Worm (Caenorhabditis elegans): ENCODE data around the gene T02B11.8.
A peak's percentile ranks its signal among the peaks of the same experiment; 100 is the strongest.
"Not testable (repeated sequence)": the region's sequence is repeated elsewhere in the genome, so short reads cannot be mapped to it uniquely, and the experiment has no call there.

The T02B11.8 gene

ce11 chrV:847521-847920, 30.9 kb downstream of the T02B11.8 start, which contains the start of gene srbc-13:
Gene srbc-13, plus strand, starts transcription at chrV:847821.
- TF ChIP-seq pes-1 (GFP tag; IDR thresholded peaks at IDR 0.05) = no peak
- TF ChIP-seq B0310.2 (tag; optimal IDR thresholded peaks at IDR 0.05) = no peak
- TF ChIP-seq tbx-37 (GFP tag; conservative IDR thresholded peaks at IDR 0.05) = no peak
- TF ChIP-seq sea-1 (GFP tag; conservative IDR thresholded peaks at IDR 0.05) = no peak
- no peak for TF ChIP-seq F13C5.2 (tag; optimal IDR thresholded peaks at IDR 0.05)
- no peak for TF ChIP-seq ets-7 (tag; optimal IDR thresholded peaks at IDR 0.05)
- no peak for TF ChIP-seq scrt-1 (GFP tag; IDR thresholded peaks at IDR 0.05)

- TF ChIP-seq ceh-13 (GFP tag; optimal IDR thresholded peaks at IDR 0.05); scrt-1 (GFP tag; IDR thresholded peaks at IDR 0.05); pes-1 (GFP tag; IDR thresholded peaks at IDR 0.05): not testable (repeated sequence)
These were observed 35.3 kb downstream of the T02B11.8 start, which contains the start of gene K09C6.8 for ce11 chrV:843118-843517. Gene K09C6.8, minus strand, starts transcription at chrV:843218.

- TF ChIP-seq hmg-4 (GFP tag; optimal IDR thresholded peaks at IDR 0.05) (no peak), pes-1 (GFP tag; IDR thresholded peaks at IDR 0.05) (peak; percentile 47; the same call in 1 of the 2 replicates)
These were observed 35.9 kb downstream of the T02B11.8 start for ce11 chrV:842611-843010.

DNA sequence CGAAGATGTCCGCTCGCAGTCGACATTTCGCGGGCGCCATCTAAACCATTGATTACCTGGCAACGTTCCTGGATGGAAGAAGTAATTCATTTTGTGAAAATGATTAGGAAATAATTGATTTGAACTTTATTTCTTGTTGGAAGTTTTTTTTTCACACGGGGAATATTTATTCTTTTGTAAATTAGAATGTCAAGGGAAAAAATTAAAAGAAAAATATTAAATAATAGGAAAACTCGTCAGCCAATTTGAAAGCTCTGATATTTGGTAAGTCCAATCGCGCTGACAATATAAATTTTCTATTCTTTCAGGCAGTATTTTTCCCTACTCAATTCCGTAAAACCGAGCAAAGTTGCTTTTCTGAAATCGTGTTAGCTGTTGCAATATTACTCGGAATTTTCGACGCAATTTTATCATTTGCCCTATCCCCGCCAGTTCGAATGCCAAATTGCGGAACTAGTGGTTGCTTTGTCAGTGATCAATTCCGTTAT, 39.4 kb downstream of the T02B11.8 start, which contains the start of the genes K09C6.7 and K09C6.10:
TSS of gene K09C6.7 (minus strand) at position 101 of the 488 bp plus-strand sequence.
TSS of gene K09C6.10 (plus strand) at position 438 of the 488 bp plus-strand sequence.
- not testable (repeated sequence) for TF ChIP-seq aly-1, hnd-1, ceh-36 (tag; optimal IDR thresholded peaks at IDR 0.05)

DNA sequence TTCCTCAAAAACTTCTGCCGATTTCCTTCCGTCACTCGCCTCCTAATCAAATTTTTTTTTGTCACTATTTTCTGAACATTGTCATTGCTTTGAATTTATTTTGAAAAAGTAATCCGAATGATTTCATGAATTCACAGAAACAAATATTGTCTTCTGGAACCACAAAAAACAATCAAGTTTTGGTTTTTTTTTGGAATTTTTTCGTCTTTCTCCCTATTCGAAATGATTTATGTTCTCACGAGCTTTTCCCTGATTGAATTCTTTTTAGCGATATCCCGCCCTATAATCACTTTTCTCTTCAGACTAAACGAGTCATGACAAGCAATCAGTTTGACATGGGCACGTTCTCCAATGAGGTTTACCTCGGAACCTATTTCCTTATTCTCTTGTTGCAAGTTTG, 45.1 kb downstream of the T02B11.8 start, which contains the start of gene F41H8.1:
TSS of gene F41H8.1 (plus strand) at position 301 of the 400 bp plus-strand sequence.
- no peak for TF ChIP-seq hmbx-1 (tag; optimal IDR thresholded peaks at IDR 0.05)
- TF ChIP-seq sea-1 (GFP tag; conservative IDR thresholded peaks at IDR 0.05) = no peak
- TF ChIP-seq flt-1 (GFP tag; IDR thresholded peaks at IDR 0.05) = no peak
- TF ChIP-seq ceh-36 (tag; optimal IDR thresholded peaks at IDR 0.05) = no peak
- no peak for TF ChIP-seq scrt-1 (GFP tag; IDR thresholded peaks at IDR 0.05)
- no peak for TF ChIP-seq aly-1 (tag; optimal IDR thresholded peaks at IDR 0.05)
- TF ChIP-seq hnd-1 (tag; optimal IDR thresholded peaks at IDR 0.05) = no peak
- no peak for TF ChIP-seq ama-1 (optimal IDR thresholded peaks at IDR 0.05)
- TF ChIP-seq ceh-13 (GFP tag; optimal IDR thresholded peaks at IDR 0.05) = no peak
- TF ChIP-seq tbx-37 (GFP tag; conservative IDR thresholded peaks at IDR 0.05) = no peak
- TF ChIP-seq hmg-4 (GFP tag; optimal IDR thresholded peaks at IDR 0.05) = no peak
- no peak for TF ChIP-seq pes-1 (GFP tag; IDR thresholded peaks at IDR 0.05)
- TF ChIP-seq ets-7 (tag; optimal IDR thresholded peaks at IDR 0.05) = no peak
- no peak for TF ChIP-seq tbx-11 (GFP tag; IDR thresholded peaks at IDR 0.05)

Measured in whole organism, early embryonic.